Fruit fly (Drosophila melanogaster): Measurements from ENCODE around the gene mthl5.
A peak's percentile ranks its signal among the peaks of the same experiment; 100 is the strongest.

mthl5 gene

dm6 chr3R:11887114-11888037 is at the start of gene mthl5 (continued):
- TF ChIP-seq CG11398 (GFP tag; optimal IDR thresholded peaks at IDR 0.05): peak; percentile 72
- no peak for TF ChIP-seq luna (GFP tag; optimal IDR thresholded peaks at IDR 0.05)
- TF ChIP-seq ham (GFP tag; IDR thresholded peaks at IDR 0.05): no peak
- peak; percentile 88 to 98 for TF ChIP-seq Trl (optimal IDR thresholded peaks at IDR 0.05)
- TF ChIP-seq Trl (GFP tag; optimal IDR thresholded peaks at IDR 0.05): peak; percentile 76
- TF ChIP-seq Deaf1 (tag; optimal IDR thresholded peaks at IDR 0.05): peak; percentile 54
- peak; percentile 60 for TF ChIP-seq NfI (GFP tag; optimal IDR thresholded peaks at IDR 0.05)
- peak; percentile 81 for TF ChIP-seq CG33557 (GFP tag; optimal IDR thresholded peaks at IDR 0.05)
- TF ChIP-seq slbo (GFP tag; IDR thresholded peaks at IDR 0.05): peak; percentile 78
- peak; percentile 64 for TF ChIP-seq croc (GFP tag; conservative IDR thresholded peaks at IDR 0.05)
- peak; percentile 57 for TF ChIP-seq Fer3 (tag; optimal IDR thresholded peaks at IDR 0.05)
- peak; percentile 74 for TF ChIP-seq jing (GFP tag; optimal IDR thresholded peaks at IDR 0.05)
- no peak for TF ChIP-seq kni (GFP tag; optimal IDR thresholded peaks at IDR 0.05)
- peak; percentile 43; the same call in 2 of the 3 replicates for TF ChIP-seq gce (GFP tag; IDR thresholded peaks at IDR 0.05)
- peak; percentile 41; the same call in 2 of the 3 replicates for TF ChIP-seq B-H1 (GFP tag; IDR thresholded peaks at IDR 0.05)
- TF ChIP-seq CG9797 (GFP tag; optimal IDR thresholded peaks at IDR 0.05): no peak
- peak; percentile 86 for TF ChIP-seq yki (optimal IDR thresholded peaks at IDR 0.05)
- peak; percentile 7 for TF ChIP-seq CTCF (GFP tag; optimal IDR thresholded peaks at IDR 0.05)
- TF ChIP-seq B-H2 (GFP tag; optimal IDR thresholded peaks at IDR 0.05): no peak
- no peak for TF ChIP-seq Dp (GFP tag; optimal IDR thresholded peaks at IDR 0.05)
- TF ChIP-seq CG4424 (GFP tag; optimal IDR thresholded peaks at IDR 0.05): peak; percentile 79
- TF ChIP-seq CG6654 (GFP tag; optimal IDR thresholded peaks at IDR 0.05): peak; percentile 47
- TF ChIP-seq Eip74EF (GFP tag; optimal IDR thresholded peaks at IDR 0.05): peak in 1 of 2 experiments; percentile 77
- TF ChIP-seq D19B (GFP tag; optimal IDR thresholded peaks at IDR 0.05): peak; percentile 79
- TF ChIP-seq CG4617 (GFP tag; optimal IDR thresholded peaks at IDR 0.05; ENCODE audit: borderline replicate concordance): peak; percentile 34
- TF ChIP-seq jigr1 (GFP tag; IDR thresholded peaks at IDR 0.05): no peak; the same call in 2 of the 3 replicates
- TF ChIP-seq da (GFP tag; optimal IDR thresholded peaks at IDR 0.05): peak; percentile 30
- TF ChIP-seq tx (GFP tag; optimal IDR thresholded peaks at IDR 0.05): peak; percentile 79
- TF ChIP-seq CG15696 (tag; optimal IDR thresholded peaks at IDR 0.05): peak; percentile 78
- TF ChIP-seq CG9876 (GFP tag; optimal IDR thresholded peaks at IDR 0.05): peak; percentile 59
- TF ChIP-seq NK7.1 (GFP tag; optimal IDR thresholded peaks at IDR 0.05): no peak
- TF ChIP-seq CG9609 (GFP tag; optimal IDR thresholded peaks at IDR 0.05): peak; percentile 73
- peak; percentile 15; the same call in 1 of the 2 replicates for TF ChIP-seq CG7372 (GFP tag; IDR thresholded peaks at IDR 0.05)
- peak; percentile 86 for TF ChIP-seq CG30403 (GFP tag; optimal IDR thresholded peaks at IDR 0.05)
- TF ChIP-seq tin (GFP tag; optimal IDR thresholded peaks at IDR 0.05): peak; percentile 86
- no peak for TF ChIP-seq CG3838 (GFP tag; optimal IDR thresholded peaks at IDR 0.05)
- peak; percentile 77 for TF ChIP-seq CG1529 (GFP tag; optimal IDR thresholded peaks at IDR 0.05)
- peak; percentile 84 for TF ChIP-seq Ptx1 (GFP tag; IDR thresholded peaks at IDR 0.05)
- TF ChIP-seq Ada2b (GFP tag; IDR thresholded peaks at IDR 0.05): peak; percentile 73
- peak; percentile 71 for TF ChIP-seq Drgx (GFP tag; IDR thresholded peaks at IDR 0.05)
- TF ChIP-seq usp (GFP tag; optimal IDR thresholded peaks at IDR 0.05): no peak
- TF ChIP-seq vvl (GFP tag; IDR thresholded peaks at IDR 0.05): peak; percentile 88
- TF ChIP-seq CG4404 (GFP tag; IDR thresholded peaks at IDR 0.05): peak; percentile 70
- TF ChIP-seq sna (GFP tag; IDR thresholded peaks at IDR 0.05; ENCODE audit: partially characterized antibody): no peak; the same call in none of the 2 replicates
- peak; percentile 55 for TF ChIP-seq Gsc (GFP tag; IDR thresholded peaks at IDR 0.05)
- peak; percentile 71 for TF ChIP-seq dm (GFP tag; optimal IDR thresholded peaks at IDR 0.05)
- peak; percentile 96 for TF ChIP-seq row (GFP tag; IDR thresholded peaks at IDR 0.05)
- peak; percentile 73 for TF ChIP-seq CG9437 (GFP tag; optimal IDR thresholded peaks at IDR 0.05)
- peak; percentile 80 for TF ChIP-seq CG10959 (GFP tag; IDR thresholded peaks at IDR 0.05)
- peak; percentile 82 for TF ChIP-seq CG14710 (tag; optimal IDR thresholded peaks at IDR 0.05)
- no peak for TF ChIP-seq rib (GFP tag; IDR thresholded peaks at IDR 0.05)

Measured in whole organism, embryonic.